Fruit fly (Drosophila melanogaster): ENCODE data around the gene Bre1.

DNA sequence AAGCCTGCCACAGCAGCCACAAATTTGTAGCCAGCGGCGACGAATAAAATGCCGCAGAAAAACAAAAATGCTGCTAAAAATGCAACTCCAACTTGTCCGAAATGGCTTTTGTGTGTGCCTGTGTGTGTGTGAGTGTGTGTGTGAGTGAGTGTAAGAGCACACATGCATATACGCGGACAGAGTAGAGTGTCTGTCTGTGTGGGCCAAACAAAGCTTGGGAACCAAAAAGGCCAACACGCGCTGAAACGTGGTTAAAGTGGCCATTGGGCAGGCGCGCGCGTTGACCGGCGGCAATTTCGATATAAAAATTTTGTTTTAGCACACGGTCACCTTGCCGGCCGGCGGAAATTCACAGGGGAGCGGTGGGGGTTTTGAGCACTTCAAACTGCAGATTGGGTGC is 41.4 kb upstream of the Bre1 start:
- TF ChIP-seq Myc (optimal IDR thresholded peaks at IDR 0.05), result no peak
- TF ChIP-seq h (optimal IDR thresholded peaks at IDR 0.05), result no peak
- TF ChIP-seq psq (optimal IDR thresholded peaks at IDR 0.05), result no peak
